Worm (Caenorhabditis elegans) whole organism, L3 larva: ENCODE measurements around the gene gsnl-1.
A peak's percentile ranks its signal among the peaks of the same experiment; 100 is the strongest.

Source experiments
- R02D3.7 ChIP-seq: fragments of 150-350 bp; optimal IDR thresholded peaks from 2 replicates; lab custom pipeline; 2014; ENCODE audit warnings: missing biosample characterization, missing genetic modification characterization
- ZK546.5 ChIP-seq: sonication (generic microtip); optimal IDR thresholded peaks from 2 replicates; lab custom pipeline; 2017; ENCODE audit warnings: missing biosample characterization, missing genetic modification characterization
- aly-2 ChIP-seq: fragments of 150-350 bp; optimal IDR thresholded peaks from 2 replicates; lab custom pipeline; 2014; ENCODE audit warnings: missing biosample characterization, missing genetic modification characterization
- ama-1 ChIP-seq: fragments of 150-350 bp; optimal IDR thresholded peaks from 2 replicates; lab custom pipeline; 2018
- ceh-16 ChIP-seq: sonication (generic microtip); optimal IDR thresholded peaks from 2 replicates; lab custom pipeline; 2017; ENCODE audit warnings: missing biosample characterization, missing genetic modification characterization
- ceh-28 ChIP-seq: fragments of 150-350 bp; optimal IDR thresholded peaks from 2 replicates; lab custom pipeline; 2014; ENCODE audit warnings: missing biosample characterization, missing genetic modification reagents, missing genetic modification characterization
- ceh-82 ChIP-seq: fragments of 150-350 bp; optimal IDR thresholded peaks from 2 replicates; lab custom pipeline; 2014; ENCODE audit warnings: missing biosample characterization, missing genetic modification characterization
- ceh-9 ChIP-seq: sonication (generic microtip); optimal IDR thresholded peaks from 2 replicates; lab custom pipeline; 2018; ENCODE audit warnings: missing biosample characterization, missing genetic modification characterization
- daf-12 ChIP-seq: fragments of 150-350 bp; optimal IDR thresholded peaks from 2 replicates; lab custom pipeline; 2014; ENCODE audit warnings: missing biosample characterization, missing genetic modification reagents, missing genetic modification characterization
- egl-27 ChIP-seq: sonication (generic microtip); optimal IDR thresholded peaks from 4 replicates; lab custom pipeline; 2017; ENCODE audit warnings: missing biosample characterization, missing genetic modification reagents, missing genetic modification characterization
- egl-5 ChIP-seq: fragments of 150-350 bp; optimal IDR thresholded peaks from 2 replicates; lab custom pipeline; 2017; ENCODE audit warnings: missing biosample characterization, missing genetic modification reagents, missing genetic modification characterization, inconsistent platforms
- elt-1 ChIP-seq: fragments of 150-350 bp; optimal IDR thresholded peaks from 2 replicates; lab custom pipeline; 2014; ENCODE audit warnings: missing biosample characterization, missing genetic modification characterization
- elt-2 ChIP-seq: sonication (generic microtip); optimal IDR thresholded peaks from 2 replicates; lab custom pipeline; 2016; ENCODE audit warnings: missing genetic modification reagents, mild to moderate bottlenecking, missing genetic modification characterization, missing compliant biosample characterization
- elt-3 ChIP-seq, 3 experiments: fragments of 150-350 bp in 1 of 3; sonication (generic microtip) in 2 of 3; optimal IDR thresholded peaks; 2 replicates in 2 of 3; 4 replicates in 1 of 3; lab custom pipeline; 2014 to 2017; ENCODE audit warnings: missing biosample characterization in 3 of 3, missing genetic modification characterization in 3 of 3
- eor-1 ChIP-seq, 2 experiments: fragments of 150-350 bp; optimal IDR thresholded peaks; 2 replicates each; lab custom pipeline; 2014 to 2018; ENCODE audit warnings: missing biosample characterization in 2 of 2, missing genetic modification characterization in 2 of 2
- fkh-10 ChIP-seq: sonication (generic microtip); optimal IDR thresholded peaks from 2 replicates; lab custom pipeline; 2017; ENCODE audit warnings: missing biosample characterization, missing genetic modification reagents, missing genetic modification characterization
- fkh-2 ChIP-seq: fragments of 150-350 bp; optimal IDR thresholded peaks from 2 replicates; lab custom pipeline; 2014; ENCODE audit warnings: missing biosample characterization, missing genetic modification reagents, missing genetic modification characterization
- fos-1 ChIP-seq: fragments of 150-350 bp; optimal IDR thresholded peaks from 2 replicates; lab custom pipeline; 2014; ENCODE audit warnings: missing biosample characterization, missing genetic modification characterization
- hmg-11 ChIP-seq: sonication (generic microtip); optimal IDR thresholded peaks from 2 replicates; lab custom pipeline; 2016; ENCODE audit warnings: missing genetic modification characterization, missing compliant biosample characterization
- jun-1 ChIP-seq: fragments of 150-350 bp; optimal IDR thresholded peaks from 2 replicates; lab custom pipeline; 2014; ENCODE audit warnings: missing biosample characterization, missing genetic modification reagents, missing genetic modification characterization
- lin-15B ChIP-seq: fragments of 150-350 bp; optimal IDR thresholded peaks from 2 replicates; lab custom pipeline; 2014; ENCODE audit warnings: missing biosample characterization, missing genetic modification characterization
- lin-39 ChIP-seq: fragments of 150-350 bp; optimal IDR thresholded peaks from 2 replicates; lab custom pipeline; 2018; ENCODE audit warnings: missing biosample characterization, missing genetic modification reagents, missing genetic modification characterization
- lsy-12 ChIP-seq: sonication (generic microtip); optimal IDR thresholded peaks from 2 replicates; lab custom pipeline; 2016; ENCODE audit warnings: mild to moderate bottlenecking, missing genetic modification characterization, missing compliant biosample characterization
- mdl-1 ChIP-seq: fragments of 150-350 bp; optimal IDR thresholded peaks from 2 replicates; lab custom pipeline; 2014; ENCODE audit warnings: missing biosample characterization, missing genetic modification characterization
- mml-1 ChIP-seq: fragments of 150-350 bp; sonication (generic microtip); optimal IDR thresholded peaks from 3 replicates; lab custom pipeline; 2014; ENCODE audit warnings: missing biosample characterization, missing genetic modification characterization
- nfya-1 ChIP-seq: sonication (generic microtip); optimal IDR thresholded peaks from 2 replicates; lab custom pipeline; 2017; ENCODE audit warnings: missing genetic modification characterization, mild to moderate bottlenecking, missing compliant biosample characterization, antibody characterized with exemption, moderate library complexity; ENCODE audit not compliant: insufficient read depth
- nhr-11 ChIP-seq: fragments of 150-350 bp; optimal IDR thresholded peaks from 2 replicates; lab custom pipeline; 2014; ENCODE audit warnings: missing biosample characterization, missing genetic modification characterization
- nhr-12 ChIP-seq: fragments of 150-350 bp; optimal IDR thresholded peaks from 2 replicates; lab custom pipeline; 2014; ENCODE audit warnings: missing biosample characterization, missing genetic modification characterization
- nhr-23 ChIP-seq: fragments of 150-350 bp; optimal IDR thresholded peaks from 2 replicates; lab custom pipeline; 2014; ENCODE audit warnings: missing biosample characterization, missing genetic modification reagents, missing genetic modification characterization
- nhr-237 ChIP-seq: fragments of 150-350 bp; optimal IDR thresholded peaks from 2 replicates; lab custom pipeline; 2014; ENCODE audit warnings: missing biosample characterization, missing genetic modification characterization
- nhr-25 ChIP-seq: sonication (generic microtip); optimal IDR thresholded peaks from 2 replicates; lab custom pipeline; 2017; ENCODE audit warnings: missing biosample characterization, missing genetic modification characterization
- nhr-28 ChIP-seq: fragments of 150-350 bp; optimal IDR thresholded peaks from 2 replicates; lab custom pipeline; 2014; ENCODE audit warnings: missing biosample characterization, missing genetic modification characterization
- nhr-43 ChIP-seq: sonication (generic microtip); optimal IDR thresholded peaks from 2 replicates; lab custom pipeline; 2016; ENCODE audit warnings: mild to moderate bottlenecking, missing genetic modification characterization, missing compliant biosample characterization; ENCODE audit not compliant: poor library complexity, severe bottlenecking
- nhr-67 ChIP-seq: fragments of 150-350 bp; optimal IDR thresholded peaks from 2 replicates; lab custom pipeline; 2014; ENCODE audit warnings: missing biosample characterization, missing genetic modification characterization
- nhr-76 ChIP-seq: fragments of 150-350 bp; sonication (generic microtip); optimal IDR thresholded peaks from 5 replicates; lab custom pipeline; 2014; ENCODE audit warnings: missing biosample characterization, missing genetic modification characterization
- nhr-77 ChIP-seq: fragments of 150-350 bp; optimal IDR thresholded peaks from 2 replicates; lab custom pipeline; 2014; ENCODE audit warnings: missing biosample characterization, missing genetic modification characterization
- pha-4 ChIP-seq: fragments of 150-350 bp; optimal IDR thresholded peaks from 2 replicates; lab custom pipeline; 2014; ENCODE audit warnings: missing biosample characterization, missing genetic modification reagents, missing genetic modification characterization
- pqm-1 ChIP-seq: fragments of 150-350 bp; optimal IDR thresholded peaks from 2 replicates; lab custom pipeline; 2017; ENCODE audit warnings: missing biosample characterization, missing genetic modification characterization, inconsistent platforms
- sea-2 ChIP-seq: fragments of 150-350 bp; sonication (generic microtip); optimal IDR thresholded peaks from 4 replicates; lab custom pipeline; 2014; ENCODE audit warnings: missing biosample characterization, missing genetic modification reagents, missing genetic modification characterization
- skn-1 ChIP-seq: fragments of 150-350 bp; optimal IDR thresholded peaks from 2 replicates; lab custom pipeline; 2014; ENCODE audit warnings: missing biosample characterization, missing genetic modification characterization
- snpc-4 ChIP-seq: fragments of 150-350 bp; optimal IDR thresholded peaks from 2 replicates; lab custom pipeline; 2014; ENCODE audit warnings: missing biosample characterization, missing genetic modification characterization
- tbx-2 ChIP-seq: sonication (generic microtip); optimal IDR thresholded peaks from 2 replicates; lab custom pipeline; 2016; ENCODE audit warnings: mild to moderate bottlenecking, missing genetic modification characterization, missing compliant biosample characterization
- unc-39 ChIP-seq: sonication (generic microtip); optimal IDR thresholded peaks from 4 replicates; lab custom pipeline; 2017; ENCODE audit warnings: missing biosample characterization, missing genetic modification characterization
- unc-62 ChIP-seq: fragments of 150-350 bp; sonication (generic microtip); optimal IDR thresholded peaks from 4 replicates; lab custom pipeline; 2014; ENCODE audit warnings: missing biosample characterization, missing genetic modification reagents, missing genetic modification characterization
- zag-1 ChIP-seq: fragments of 150-350 bp; optimal IDR thresholded peaks from 2 replicates; lab custom pipeline; 2014; ENCODE audit warnings: missing biosample characterization, missing genetic modification characterization
- ztf-11 ChIP-seq: fragments of 150-350 bp; optimal IDR thresholded peaks from 2 replicates; lab custom pipeline; 2014; ENCODE audit warnings: missing biosample characterization, missing genetic modification characterization
- ztf-4 ChIP-seq: fragments of 150-350 bp; optimal IDR thresholded peaks from 2 replicates; lab custom pipeline; 2014; ENCODE audit warnings: missing biosample characterization, missing genetic modification characterization

Gene gsnl-1

ce11 chrV:9503152-9503817, 6.4 kb downstream of the gsnl-1 start:
- TF ChIP-seq egl-27 (tag; lab: Kevin White, UChicago) (no peak), jun-1 (tag; lab: Kevin White, UChicago) (peak; percentile 17), lin-39 (peak; percentile 82), unc-39 (tag; lab: Kevin White, UChicago) (no peak), ZK546.5 (tag; lab: Kevin White, UChicago) (no peak), egl-5 (peak; percentile 26), hmg-11 (tag; lab: Kevin White, UChicago) (peak; percentile 90), ztf-4 (tag; lab: Kevin White, UChicago) (no peak), ceh-16 (tag; lab: Kevin White, UChicago) (no peak), elt-3 (tag; optimal IDR thresholded peaks at IDR 0.05; lab: Kevin White, UChicago) (no peak), nhr-43 (tag; lab: Kevin White, UChicago) (peak; percentile 77), eor-1 (tag; optimal IDR thresholded peaks at IDR 0.05; lab: Kevin White, UChicago) (no peak), ceh-82 (tag; lab: Kevin White, UChicago) (peak; percentile 8), daf-12 (tag; lab: Kevin White, UChicago) (no peak), zag-1 (tag; lab: Kevin White, UChicago) (no peak), skn-1 (tag; lab: Kevin White, UChicago) (no peak), nhr-76 (tag; lab: Kevin White, UChicago) (no peak), snpc-4 (tag; lab: Kevin White, UChicago) (peak; percentile 95), pqm-1 (tag; lab: Kevin White, UChicago) (peak; percentile 17), fkh-10 (GFP tag; lab: Kevin White, UChicago) (no peak), ama-1 (lab: Kevin White, UChicago) (peak; percentile 51), nhr-28 (tag; lab: Kevin White, UChicago) (no peak), nfya-1 (tag; lab: Kevin White, UChicago) (peak; percentile 40), R02D3.7 (tag; lab: Kevin White, UChicago) (no peak), ceh-28 (tag; lab: Kevin White, UChicago) (no peak), fkh-2 (tag; lab: Kevin White, UChicago) (no peak), lin-15B (tag; lab: Kevin White, UChicago) (peak; percentile 38), nhr-67 (tag; lab: Kevin White, UChicago) (no peak), nhr-23 (peak; percentile 22), aly-2 (tag; lab: Kevin White, UChicago) (no peak), elt-1 (tag; lab: Kevin White, UChicago) (peak; percentile 33), tbx-2 (tag; lab: Kevin White, UChicago) (peak; percentile 48), elt-2 (tag; lab: Kevin White, UChicago) (peak; percentile 52), nhr-25 (tag; lab: Kevin White, UChicago) (peak; percentile 50), ztf-11 (tag; lab: Kevin White, UChicago) (no peak), unc-62 (GFP tag; lab: Kevin White, UChicago) (no peak), nhr-11 (tag; lab: Kevin White, UChicago) (no peak), fos-1 (tag; lab: Kevin White, UChicago) (no peak), lsy-12 (tag; lab: Kevin White, UChicago) (peak; percentile 42), mml-1 (tag; lab: Kevin White, UChicago) (no peak), mdl-1 (tag; lab: Kevin White, UChicago) (no peak), nhr-77 (no peak), nhr-237 (tag; lab: Kevin White, UChicago) (no peak), sea-2 (GFP tag; lab: Kevin White, UChicago) (no peak), pha-4 (tag; lab: Kevin White, UChicago) (no peak), ceh-9 (no peak), nhr-12 (no peak)
- TF ChIP-seq, all 47 proteins: peak for 17
